Worm (Caenorhabditis elegans) whole organism, L1 larva: Measurements from ENCODE around the gene pod-1.

Experiments
- dpl-1 ChIP-seq, 3 experiments: fragments of 150-350 bp in 2 of 3; sonication (generic microtip) in 1 of 3; optimal IDR thresholded peaks; 2 replicates each; lab custom pipeline; 2014 to 2017; ENCODE audit warnings: missing biosample characterization in 3 of 3, missing genetic modification characterization in 3 of 3, missing genetic modification reagents in 3 of 3
- egl-27 ChIP-seq, 2 experiments: fragments of 150-350 bp in 1 of 2; sonication (generic microtip); optimal IDR thresholded peaks; 3 replicates each; lab custom pipeline; 2017 to 2018; ENCODE audit warnings: missing biosample characterization in 2 of 2, missing genetic modification characterization in 2 of 2, missing genetic modification reagents in 2 of 2
- elt-2 ChIP-seq: sonication (generic microtip); optimal IDR thresholded peaks from 2 replicates; lab custom pipeline; 2016; ENCODE audit warnings: missing genetic modification characterization, mild to moderate bottlenecking, inconsistent platforms, missing compliant biosample characterization, missing genetic modification reagents
- fkh-10 ChIP-seq: sonication (generic microtip); optimal IDR thresholded peaks from 2 replicates; lab custom pipeline; 2017; ENCODE audit warnings: missing biosample characterization, missing genetic modification reagents, missing genetic modification characterization
- fkh-4 ChIP-seq: sonication (generic microtip); optimal IDR thresholded peaks from 2 replicates; lab custom pipeline; 2016; ENCODE audit warnings: missing compliant biosample characterization, missing genetic modification characterization, borderline replicate concordance
- hlh-4 ChIP-seq: sonication (generic microtip); optimal IDR thresholded peaks from 2 replicates; lab custom pipeline; 2016; ENCODE audit warnings: mild to moderate bottlenecking, missing genetic modification characterization, missing compliant biosample characterization
- isw-1 ChIP-seq: fragments of 200-800 bp; sonication (Bioruptor generic); IDR thresholded peaks from 2 replicates; pipeline ENCODE4 v1.3.6; 2022; ENCODE audit warnings: missing genetic modification characterization, missing compliant biosample characterization
- lin-35 ChIP-seq, 2 experiments: fragments of 150-350 bp; optimal IDR thresholded peaks; 2 replicates each; lab custom pipeline; 2014; ENCODE audit warnings: missing biosample characterization in 2 of 2, missing genetic modification characterization in 2 of 2, missing genetic modification reagents in 2 of 2
- lin-39 ChIP-seq: fragments of 150-350 bp; optimal IDR thresholded peaks from 2 replicates; lab custom pipeline; 2014; ENCODE audit warnings: missing biosample characterization, missing genetic modification reagents, missing genetic modification characterization
- lsy-2 ChIP-seq, 2 experiments: fragments of 150-350 bp; optimal IDR thresholded peaks; 2 replicates each; lab custom pipeline; 2014; ENCODE audit warnings: missing biosample characterization in 2 of 2, missing genetic modification characterization in 2 of 2
- mep-1 ChIP-seq: fragments of 150-350 bp; optimal IDR thresholded peaks from 2 replicates; lab custom pipeline; 2014; ENCODE audit warnings: missing biosample characterization, missing genetic modification characterization
- nhr-11 ChIP-seq: fragments of 150-350 bp; optimal IDR thresholded peaks from 2 replicates; lab custom pipeline; 2014; ENCODE audit warnings: missing biosample characterization, missing genetic modification characterization
- unc-62 ChIP-seq: fragments of 150-350 bp; optimal IDR thresholded peaks from 2 replicates; lab custom pipeline; 2014; ENCODE audit warnings: missing biosample characterization, missing genetic modification reagents, missing genetic modification characterization
- ztf-11 ChIP-seq, 2 experiments: sonication (generic microtip); optimal IDR thresholded peaks; 2 replicates each; lab custom pipeline; 2016 to 2017; ENCODE audit warnings: missing genetic modification characterization in 2 of 2, missing biosample characterization in 1 of 2, missing compliant biosample characterization in 1 of 2

DNA sequence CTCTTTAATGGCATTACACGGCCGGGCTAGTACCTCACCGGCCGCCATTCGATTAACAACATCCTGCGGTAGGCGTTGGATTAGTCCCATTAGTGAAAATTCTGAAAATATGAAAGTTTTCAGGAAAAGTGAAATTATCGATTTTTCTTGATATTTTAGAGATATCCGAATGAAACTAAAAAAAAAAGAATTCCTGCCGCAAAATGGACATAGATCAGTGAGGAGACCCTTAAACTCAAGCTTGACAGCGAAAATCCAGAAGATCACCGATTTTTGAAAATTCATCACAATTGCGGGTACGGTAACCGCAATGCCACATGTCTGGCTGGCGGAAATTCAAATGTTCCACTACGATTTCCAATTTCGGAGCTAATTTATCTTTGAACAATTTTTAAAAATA lies 9.5 kb downstream of the pod-1 start, which contains the start of gene mlh-1:
- no peak for TF ChIP-seq unc-62 (GFP tag; lab: Kevin White, UChicago)
- TF ChIP-seq egl-27 (tag; optimal IDR thresholded peaks at IDR 0.05; lab: Kevin White, UChicago): no peak
- no peak for TF ChIP-seq nhr-11 (tag; lab: Kevin White, UChicago)
- no peak for TF ChIP-seq mep-1 (tag; lab: Kevin White, UChicago)
- TF ChIP-seq fkh-4 (tag; lab: Kevin White, UChicago): no peak
- TF ChIP-seq ztf-11 (tag; optimal IDR thresholded peaks at IDR 0.05; lab: Kevin White, UChicago): no peak
- no peak for TF ChIP-seq lsy-2 (tag; optimal IDR thresholded peaks at IDR 0.05; lab: Kevin White, UChicago)
- TF ChIP-seq elt-2: no peak
- no peak for TF ChIP-seq dpl-1 (GFP tag; optimal IDR thresholded peaks at IDR 0.05; lab: Kevin White, UChicago)
- no peak for TF ChIP-seq hlh-4 (tag; lab: Kevin White, UChicago)
- TF ChIP-seq lin-39: no peak
- no peak for TF ChIP-seq fkh-10 (GFP tag; lab: Kevin White, UChicago)
- no peak for TF ChIP-seq isw-1 (GFP tag; lab: Robert Waterston, UW)
- TF ChIP-seq lin-35 (GFP tag; optimal IDR thresholded peaks at IDR 0.05; lab: Kevin White, UChicago): no peak
